Worm (Caenorhabditis elegans) whole organism, L4/young adult: ENCODE results near the gene K09E3.7.

Experiments used
- W03F9.2 ChIP-seq: fragments of 150-350 bp; optimal IDR thresholded peaks from 2 replicates; lab custom pipeline; 2014; ENCODE audit warnings: missing biosample characterization, missing genetic modification characterization
- dao-5 ChIP-seq: sonication (generic microtip); optimal IDR thresholded peaks from 2 replicates; lab custom pipeline; 2016; ENCODE audit warnings: missing genotype, missing genetic modification characterization, moderate library complexity, missing compliant biosample characterization
- him-1 ChIP-seq: sonication (generic microtip); optimal IDR thresholded peaks from 2 replicates; lab custom pipeline; 2016; ENCODE audit warnings: missing genotype, missing genetic modification reagents, missing genetic modification characterization, missing compliant biosample characterization

DNA sequence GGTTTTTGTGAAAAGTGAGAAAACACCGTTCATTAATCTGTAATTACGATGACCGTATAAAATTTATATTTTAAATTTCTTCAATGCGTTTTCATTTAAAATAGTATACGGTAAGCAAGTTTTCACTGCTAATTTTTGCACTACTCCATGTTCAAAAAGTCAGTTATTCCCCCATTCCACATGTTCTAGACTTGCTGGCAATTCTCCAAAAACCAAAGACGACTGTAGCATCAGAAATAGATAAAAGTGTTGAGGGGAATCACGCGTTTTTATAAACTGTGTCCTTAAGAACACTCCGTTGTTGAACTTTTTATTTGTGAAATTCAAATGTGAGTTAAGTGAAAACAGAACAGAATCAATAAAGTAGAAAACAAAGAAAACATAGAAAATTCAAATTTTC lies 1.4 kb upstream of the K09E3.7 start:
- no peak for TF ChIP-seq dao-5
- no peak for TF ChIP-seq W03F9.2
- TF ChIP-seq him-1: no peak
